Fruit fly (Drosophila melanogaster): ENCODE measurements around the gene CG9806.
A peak's percentile ranks its signal among the peaks of the same experiment; 100 is the strongest.

Gene CG9806

dm6 chrX:10582064-10582463 lies 44.8 kb downstream of the CG9806 start (continued):
- TF ChIP-seq CG12155 (GFP tag; optimal IDR thresholded peaks at IDR 0.05): no peak
- no peak for TF ChIP-seq esg (GFP tag; conservative IDR thresholded peaks at IDR 0.05)
- TF ChIP-seq CG9797 (GFP tag; optimal IDR thresholded peaks at IDR 0.05): no peak
- peak; percentile 8; the same call in 1 of the 2 replicates for TF ChIP-seq CG14014 (GFP tag; IDR thresholded peaks at IDR 0.05)
- peak; percentile 31 for TF ChIP-seq CG4328 (GFP tag; optimal IDR thresholded peaks at IDR 0.05)
- no peak for TF ChIP-seq cad (GFP tag; optimal IDR thresholded peaks at IDR 0.05)
- TF ChIP-seq ttk (GFP tag; IDR thresholded peaks at IDR 0.05): no peak
- TF ChIP-seq so (GFP tag; IDR thresholded peaks at IDR 0.05): no peak
- TF ChIP-seq CG16779 (GFP tag; IDR thresholded peaks at IDR 0.05): no peak
- TF ChIP-seq mam (GFP tag; optimal IDR thresholded peaks at IDR 0.05): no peak
- TF ChIP-seq CG2199 (GFP tag; IDR thresholded peaks at IDR 0.05): no peak
- no peak for TF ChIP-seq Gsc (GFP tag; IDR thresholded peaks at IDR 0.05)
- TF ChIP-seq Atf3 (GFP tag; optimal IDR thresholded peaks at IDR 0.05): no peak
- no peak for TF ChIP-seq Pdp1 (GFP tag; optimal IDR thresholded peaks at IDR 0.05)
- TF ChIP-seq HLH3B (GFP tag; IDR thresholded peaks at IDR 0.05): no peak
- no peak for TF ChIP-seq sisA (GFP tag; IDR thresholded peaks at IDR 0.05)
- TF ChIP-seq Abd-B (GFP tag; optimal IDR thresholded peaks at IDR 0.05): no peak
- no peak for TF ChIP-seq CG13775 (GFP tag; optimal IDR thresholded peaks at IDR 0.05)
- no peak for TF ChIP-seq GATAe (GFP tag; conservative IDR thresholded peaks at IDR 0.05)
- no peak for TF ChIP-seq CG3726 (GFP tag; IDR thresholded peaks at IDR 0.05)

DNA sequence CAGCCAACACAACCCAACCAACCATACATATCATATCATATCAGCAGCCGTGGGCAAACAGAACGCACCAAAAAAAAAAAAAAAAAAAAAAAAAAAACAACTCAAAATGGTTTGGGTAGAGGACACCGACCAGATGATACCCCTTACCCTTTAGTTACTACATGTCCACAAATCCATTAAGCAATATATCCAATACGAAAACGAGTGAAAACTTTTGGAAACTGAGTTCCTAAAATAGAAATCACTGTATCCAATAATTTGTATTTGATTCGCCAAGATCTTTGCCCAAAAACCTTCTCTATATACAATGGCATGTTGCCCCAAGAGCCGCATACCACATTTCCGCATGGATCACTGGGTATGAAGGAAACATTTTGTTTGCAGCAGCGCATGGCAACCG lies 45.4 kb downstream of the CG9806 start:
- TF ChIP-seq pan (optimal IDR thresholded peaks at IDR 0.05) (peak in 1 of 2 experiments; percentile 47), pan (GFP tag; optimal IDR thresholded peaks at IDR 0.05 in 1 of 2, IDR thresholded peaks at IDR 0.05 in 1 of 2) (peak; percentile 12 to 16), CG5180 (GFP tag; optimal IDR thresholded peaks at IDR 0.05) (peak; percentile 30), CoRest (tag; optimal IDR thresholded peaks at IDR 0.05) (no peak), Hsf (GFP tag; optimal IDR thresholded peaks at IDR 0.05) (no peak), CG2199 (GFP tag; IDR thresholded peaks at IDR 0.05) (no peak), sob (GFP tag; IDR thresholded peaks at IDR 0.05) (no peak), Elba2 (GFP tag; optimal IDR thresholded peaks at IDR 0.05) (no peak), CG12942 (GFP tag; optimal IDR thresholded peaks at IDR 0.05) (no peak), p53 (GFP tag; optimal IDR thresholded peaks at IDR 0.05) (no peak), D19B (GFP tag; optimal IDR thresholded peaks at IDR 0.05) (peak; percentile 51), Dref (GFP tag; IDR thresholded peaks at IDR 0.05) (no peak), Xrp1 (GFP tag; IDR thresholded peaks at IDR 0.05) (peak; percentile 12; the same call in 1 of the 2 replicates), eve (GFP tag; optimal IDR thresholded peaks at IDR 0.05) (peak in 1 of 2 experiments; percentile 1), Med (GFP tag) (peak; percentile 1), Drgx (GFP tag; IDR thresholded peaks at IDR 0.05) (peak; percentile 35; the same call in 1 of the 2 replicates), dysf (GFP tag; IDR thresholded peaks at IDR 0.05) (0 out of 3 replicates have a peak, but pooled peaks have one; percentile 29), gem (tag; optimal IDR thresholded peaks at IDR 0.05) (peak; percentile 15), Spps (tag; optimal IDR thresholded peaks at IDR 0.05) (no peak), Hand (GFP tag; optimal IDR thresholded peaks at IDR 0.05) (no peak), fu2 (GFP tag; optimal IDR thresholded peaks at IDR 0.05) (no peak), exex (tag; optimal IDR thresholded peaks at IDR 0.05) (no peak), row (GFP tag; IDR thresholded peaks at IDR 0.05) (peak; percentile 74), CG10274 (GFP tag; optimal IDR thresholded peaks at IDR 0.05) (no peak), Adf1 (GFP tag; IDR thresholded peaks at IDR 0.05) (no peak), CG32772 (GFP tag; IDR thresholded peaks at IDR 0.05) (peak; percentile 66), CG13287 (GFP tag; IDR thresholded peaks at IDR 0.05; ENCODE audit: partially characterized antibody) (no peak), gro (GFP tag; optimal IDR thresholded peaks at IDR 0.05) (no peak), vvl (GFP tag; IDR thresholded peaks at IDR 0.05) (no peak), Ptx1 (GFP tag; IDR thresholded peaks at IDR 0.05) (0 out of 2 replicates have a peak, but pooled peaks have one; percentile 24), az2 (GFP tag; optimal IDR thresholded peaks at IDR 0.05) (no peak), bsh (GFP tag; optimal IDR thresholded peaks at IDR 0.05) (peak in 1 of 2 experiments; percentile 32), nom (GFP tag; optimal IDR thresholded peaks at IDR 0.05) (peak; percentile 4)
